Fruit fly (Drosophila melanogaster) whole organism, prepupa: Measurements from ENCODE around the gene Fbw5.

Experiments used
- CG10631 ChIP-seq: fragments of 200-800 bp; sonication (Bioruptor generic); optimal IDR thresholded peaks from 2 replicates; lab custom pipeline; 2016; ENCODE audit warnings: missing biosample characterization, missing genetic modification characterization
- CG10669 ChIP-seq: fragments of 200-800 bp; sonication (Bioruptor generic); optimal IDR thresholded peaks from 3 replicates; lab custom pipeline; 2018; ENCODE audit warnings: missing biosample characterization, mild to moderate bottlenecking, missing genetic modification characterization, moderate library complexity
- CG11902 ChIP-seq: fragments of 200-800 bp; sonication (Bioruptor generic); optimal IDR thresholded peaks from 3 replicates; lab custom pipeline; 2016; ENCODE audit warnings: missing biosample characterization, missing genetic modification characterization
- CG15336 ChIP-seq: fragments of 200-800 bp; sonication (Bioruptor generic); IDR thresholded peaks from 2 replicates; pipeline ENCODE4 v1.3.6; 2022; ENCODE audit warnings: missing biosample characterization, missing genetic modification characterization
- CG1621 ChIP-seq: fragments of 200-800 bp; sonication (Bioruptor generic); optimal IDR thresholded peaks from 3 replicates; lab custom pipeline; 2018; ENCODE audit warnings: missing biosample characterization, mild to moderate bottlenecking, missing genetic modification characterization
- CG3032 ChIP-seq: fragments of 200-800 bp; optimal IDR thresholded peaks from 2 replicates; lab custom pipeline; 2019; ENCODE audit warnings: missing biosample characterization, mild to moderate bottlenecking, missing genetic modification characterization, moderate library complexity
- CG31627 ChIP-seq: fragments of 200-800 bp; sonication (Bioruptor generic); optimal IDR thresholded peaks from 3 replicates; lab custom pipeline; 2016; ENCODE audit warnings: missing biosample characterization, missing genetic modification characterization
- CG34406 ChIP-seq: fragments of 200-800 bp; sonication (Bioruptor generic); optimal IDR thresholded peaks from 3 replicates; lab custom pipeline; 2016; ENCODE audit warnings: missing biosample characterization, missing genetic modification characterization
- CG3919 ChIP-seq: fragments of 200-800 bp; sonication (Bioruptor generic); optimal IDR thresholded peaks from 3 replicates; lab custom pipeline; 2016; ENCODE audit warnings: missing biosample characterization, missing genetic modification characterization
- CG4318 ChIP-seq: fragments of 200-800 bp; sonication (Bioruptor generic); optimal IDR thresholded peaks from 3 replicates; lab custom pipeline; 2017; ENCODE audit warnings: missing biosample characterization, mild to moderate bottlenecking, missing genetic modification characterization
- CG6163 ChIP-seq: fragments of 200-800 bp; sonication (Bioruptor generic); IDR thresholded peaks from 3 replicates; pipeline ENCODE4 v1.3.6; 2022; ENCODE audit warnings: missing biosample characterization, missing genetic modification characterization
- CG6276 ChIP-seq: fragments of 200-800 bp; sonication (Bioruptor generic); optimal IDR thresholded peaks from 2 replicates; lab custom pipeline; 2017; ENCODE audit warnings: missing biosample characterization, mild to moderate bottlenecking, missing genetic modification characterization
- CG6808 ChIP-seq: fragments of 200-800 bp; sonication (Bioruptor generic); optimal IDR thresholded peaks from 3 replicates; lab custom pipeline; 2017; ENCODE audit warnings: missing biosample characterization, missing genetic modification characterization, mild to moderate bottlenecking, moderate library complexity, missing genetic modification reagents
- CG6854 ChIP-seq: fragments of 200-800 bp; sonication (Bioruptor generic); optimal IDR thresholded peaks from 2 replicates; lab custom pipeline; 2017; ENCODE audit warnings: missing biosample characterization, mild to moderate bottlenecking, missing genetic modification characterization
- CG8119 ChIP-seq: fragments of 200-800 bp; sonication (Bioruptor generic); IDR thresholded peaks from 3 replicates; pipeline ENCODE4 v1.3.6; 2022; ENCODE audit warnings: missing biosample characterization, missing genetic modification characterization
- CG8319 ChIP-seq: fragments of 200-800 bp; sonication (Bioruptor generic); optimal IDR thresholded peaks from 3 replicates; lab custom pipeline; 2016; ENCODE audit warnings: missing biosample characterization, missing genetic modification characterization
- CG8632 ChIP-seq: fragments of 200-800 bp; sonication (Bioruptor generic); optimal IDR thresholded peaks from 3 replicates; lab custom pipeline; 2016; ENCODE audit warnings: missing biosample characterization, missing genetic modification characterization
- CG9139 ChIP-seq: fragments of 200-800 bp; sonication (Bioruptor generic); optimal IDR thresholded peaks from 3 replicates; lab custom pipeline; 2017; ENCODE audit warnings: missing biosample characterization, mild to moderate bottlenecking, missing genetic modification characterization
- Eip75B ChIP-seq: fragments of 200-800 bp; sonication (Bioruptor generic); optimal IDR thresholded peaks from 3 replicates; lab custom pipeline; 2016; ENCODE audit warnings: missing biosample characterization, missing genetic modification characterization
- Eip78C ChIP-seq: fragments of 200-800 bp; sonication (Bioruptor generic); peaks from one replicate; lab custom pipeline; 2016; ENCODE audit warnings: missing biosample characterization, missing genetic modification characterization
- Eip93F ChIP-seq: fragments of 200-800 bp; sonication (Bioruptor generic); optimal IDR thresholded peaks from 2 replicates; lab custom pipeline; 2016; ENCODE audit warnings: missing biosample characterization, mild to moderate bottlenecking, missing genetic modification characterization
- Ets21C ChIP-seq: fragments of 200-800 bp; sonication (Bioruptor generic); optimal IDR thresholded peaks from 3 replicates; lab custom pipeline; 2016; ENCODE audit warnings: missing biosample characterization, missing genetic modification characterization
- Ets96B ChIP-seq: fragments of 200-800 bp; optimal IDR thresholded peaks from 2 replicates; lab custom pipeline; 2019; ENCODE audit warnings: missing biosample characterization, mild to moderate bottlenecking, missing genetic modification characterization, moderate library complexity
- Gug ChIP-seq: fragments of 200-800 bp; sonication (Bioruptor generic); IDR thresholded peaks from 2 replicates; pipeline ENCODE4 v1.3.6; 2022; ENCODE audit warnings: missing biosample characterization, missing genetic modification characterization
- Hr39 ChIP-seq: fragments of 200-800 bp; sonication (Bioruptor generic); optimal IDR thresholded peaks from 2 replicates; lab custom pipeline; 2016; ENCODE audit warnings: missing biosample characterization, missing genetic modification characterization
- Hr4 ChIP-seq: fragments of 200-800 bp; sonication (Bioruptor generic); optimal IDR thresholded peaks from 3 replicates; lab custom pipeline; 2016; ENCODE audit warnings: missing biosample characterization, missing genetic modification characterization
- Lpt ChIP-seq: fragments of 200-800 bp; sonication (Bioruptor generic); optimal IDR thresholded peaks from 3 replicates; lab custom pipeline; 2016; ENCODE audit warnings: missing biosample characterization, missing genetic modification characterization
- Met ChIP-seq: fragments of 200-800 bp; sonication (Bioruptor generic); optimal IDR thresholded peaks from 3 replicates; lab custom pipeline; 2016; ENCODE audit warnings: missing biosample characterization, missing genetic modification characterization
- Sox102F ChIP-seq: fragments of 200-800 bp; sonication (Bioruptor generic); optimal IDR thresholded peaks from 2 replicates; lab custom pipeline; 2016; ENCODE audit warnings: missing biosample characterization, mild to moderate bottlenecking, missing genetic modification characterization
- Sox14 ChIP-seq: fragments of 200-800 bp; sonication (Bioruptor generic); optimal IDR thresholded peaks from 3 replicates; lab custom pipeline; 2016; ENCODE audit warnings: missing biosample characterization, missing genetic modification characterization
- achi ChIP-seq: fragments of 200-800 bp; sonication (Bioruptor generic); optimal IDR thresholded peaks from 3 replicates; lab custom pipeline; 2016; ENCODE audit warnings: missing biosample characterization, missing genetic modification characterization
- acj6 ChIP-seq: fragments of 200-800 bp; sonication (Bioruptor generic); optimal IDR thresholded peaks from 3 replicates; lab custom pipeline; 2016; ENCODE audit warnings: missing biosample characterization, missing genetic modification characterization
- cyc ChIP-seq: fragments of 200-800 bp; sonication (Bioruptor generic); optimal IDR thresholded peaks from 3 replicates; lab custom pipeline; 2016; ENCODE audit warnings: missing biosample characterization, missing genetic modification characterization
- dac ChIP-seq: fragments of 200-800 bp; sonication (Bioruptor generic); optimal IDR thresholded peaks from 2 replicates; lab custom pipeline; 2017; ENCODE audit warnings: missing biosample characterization, mild to moderate bottlenecking, missing genetic modification characterization
- dsx ChIP-seq: fragments of 200-800 bp; optimal IDR thresholded peaks from 3 replicates; lab custom pipeline; 2019; ENCODE audit warnings: missing biosample characterization, mild to moderate bottlenecking, missing genetic modification characterization, moderate library complexity; ENCODE audit not compliant: poor library complexity, severe bottlenecking
- eg ChIP-seq: fragments of 200-800 bp; sonication (Bioruptor generic); IDR thresholded peaks from 3 replicates; pipeline ENCODE4 v1.3.6; 2022; ENCODE audit warnings: missing biosample characterization, missing genetic modification characterization
- fd59A ChIP-seq: fragments of 200-800 bp; sonication (Bioruptor generic); optimal IDR thresholded peaks from 2 replicates; lab custom pipeline; 2017; ENCODE audit warnings: missing biosample characterization, mild to moderate bottlenecking, missing genetic modification characterization, missing genetic modification reagents
- fd85E ChIP-seq: fragments of 200-800 bp; sonication (Bioruptor generic); optimal IDR thresholded peaks from 3 replicates; lab custom pipeline; 2016; ENCODE audit warnings: missing biosample characterization, missing genetic modification characterization
- fkh ChIP-seq: fragments of 200-800 bp; sonication (Bioruptor generic); optimal IDR thresholded peaks from 3 replicates; lab custom pipeline; 2017; ENCODE audit warnings: missing biosample characterization, mild to moderate bottlenecking, missing genetic modification characterization, moderate library complexity
- net ChIP-seq: fragments of 200-800 bp; sonication (Bioruptor generic); optimal IDR thresholded peaks from 3 replicates; lab custom pipeline; 2016; ENCODE audit warnings: missing biosample characterization, missing genetic modification characterization
- pdm3 ChIP-seq: fragments of 200-800 bp; sonication (Bioruptor generic); optimal IDR thresholded peaks from 3 replicates; lab custom pipeline; 2016; ENCODE audit warnings: missing biosample characterization, missing genetic modification characterization
- salr ChIP-seq, 2 experiments: fragments of 200-800 bp; sonication (Bioruptor generic); optimal IDR thresholded peaks; 3 replicates each; lab custom pipeline; 2016 to 2018; ENCODE audit warnings: missing biosample characterization in 2 of 2, missing genetic modification characterization in 2 of 2, mild to moderate bottlenecking in 1 of 2
- spab ChIP-seq: fragments of 200-800 bp; sonication (Bioruptor generic); optimal IDR thresholded peaks from 2 replicates; lab custom pipeline; 2017; ENCODE audit warnings: missing biosample characterization, mild to moderate bottlenecking, missing genetic modification characterization, missing genetic modification reagents
- ss ChIP-seq, 2 experiments: fragments of 200-800 bp; sonication (Bioruptor generic); optimal IDR thresholded peaks; 2 replicates in 1 of 2; 3 replicates in 1 of 2; lab custom pipeline; 2017 to 2018; ENCODE audit warnings: mild to moderate bottlenecking in 2 of 2, missing biosample characterization in 2 of 2, missing genetic modification characterization in 2 of 2, moderate library complexity in 1 of 2
- svp ChIP-seq: fragments of 200-800 bp; sonication (Bioruptor generic); peaks from one replicate; lab custom pipeline; 2016; ENCODE audit warnings: missing biosample characterization, missing genetic modification characterization
- topi ChIP-seq: fragments of 200-800 bp; sonication (Bioruptor generic); optimal IDR thresholded peaks from 3 replicates; lab custom pipeline; 2016; ENCODE audit warnings: missing biosample characterization, missing genetic modification characterization

Fbw5 gene

dm6 chr2L:6045972-6046718 is 19.6 kb downstream of the Fbw5 start, which contains the start of gene Pfas (continued):
- TF ChIP-seq CG6163 (peak; percentile 52; the same call in 2 of the 3 replicates), CG4318 (no peak), cyc (GFP tag; lab: Kevin White, UChicago) (peak; percentile 52), Sox14 (GFP tag; lab: Kevin White, UChicago) (peak; percentile 65), CG34406 (GFP tag; lab: Kevin White, UChicago) (peak; percentile 25), net (GFP tag; lab: Kevin White, UChicago) (peak; percentile 51), CG31627 (GFP tag; lab: Kevin White, UChicago) (peak; percentile 63), CG15336 (GFP tag; lab: Robert Waterston, UW) (0 out of 2 replicates have a peak, but pooled peaks have one; percentile 33), Hr4 (no peak), topi (GFP tag; lab: Kevin White, UChicago) (peak; percentile 67), CG3032 (peak; percentile 59), Ets21C (GFP tag; lab: Kevin White, UChicago) (no peak), dsx (GFP tag; lab: Kevin White, UChicago) (no peak), eg (GFP tag; lab: Robert Waterston, UW) (peak; percentile 49; the same call in 2 of the 3 replicates), CG9139 (no peak), Met (GFP tag; lab: Kevin White, UChicago) (no peak)

dm6 chr2L:6045484-6045883 is 20.3 kb downstream of the Fbw5 start:
- TF ChIP-seq CG3032 (no peak), svp (peak; percentile 99)
- TF ChIP-seq, all 60 proteins: peak for 1

dm6 chr2L:6037830-6038229 is 27.9 kb downstream of the Fbw5 start, which contains the start of the genes CG9117 and CG31643:
CG9117 (minus strand) TSS chr2L:6037902.
CG31643 (plus strand) TSS chr2L:6038117.
- TF ChIP-seq pdm3 (GFP tag; lab: Kevin White, UChicago) = no peak
- peak; percentile 47 for TF ChIP-seq Eip93F
- TF ChIP-seq CG8319 (GFP tag; lab: Kevin White, UChicago) = no peak
- TF ChIP-seq salr (GFP tag; optimal IDR thresholded peaks at IDR 0.05; lab: Kevin White, UChicago) = no peak
- peak; percentile 75 for TF ChIP-seq CG1621 (tag; lab: Kevin White, UChicago)
- no peak for TF ChIP-seq fd85E (GFP tag; lab: Kevin White, UChicago)
- peak; percentile 73 for TF ChIP-seq achi (GFP tag; lab: Kevin White, UChicago)
- TF ChIP-seq Sox102F = no peak
- no peak for TF ChIP-seq spab (GFP tag; lab: Kevin White, UChicago)
- no peak for TF ChIP-seq ss (GFP tag; optimal IDR thresholded peaks at IDR 0.05; lab: Kevin White, UChicago)
- peak; percentile 39 for TF ChIP-seq CG6808 (GFP tag; lab: Kevin White, UChicago)
- TF ChIP-seq Lpt (GFP tag; lab: Kevin White, UChicago) = no peak
- TF ChIP-seq Sox14 (GFP tag; lab: Kevin White, UChicago) = peak; percentile 72
- no peak for TF ChIP-seq Eip75B (GFP tag; lab: Kevin White, UChicago)
- peak; percentile 70 for TF ChIP-seq eg (GFP tag; lab: Robert Waterston, UW)
- TF ChIP-seq CG10631 = no peak
- no peak for TF ChIP-seq Met (GFP tag; lab: Kevin White, UChicago)
- peak; percentile 62 for TF ChIP-seq topi (GFP tag; lab: Kevin White, UChicago)
- TF ChIP-seq acj6 (GFP tag; lab: Kevin White, UChicago) = no peak
- TF ChIP-seq CG6854 = no peak
- TF ChIP-seq fd59A (GFP tag; lab: Kevin White, UChicago) = no peak
- peak; percentile 84 for TF ChIP-seq Eip78C (GFP tag; lab: Kevin White, UChicago)
- peak; percentile 67 for TF ChIP-seq cyc (GFP tag; lab: Kevin White, UChicago)
- TF ChIP-seq dac (GFP tag; lab: Kevin White, UChicago) = no peak
- TF ChIP-seq CG8632 (GFP tag; lab: Kevin White, UChicago) = no peak
- TF ChIP-seq CG8119 = no peak
- TF ChIP-seq Ets96B = no peak
- TF ChIP-seq Gug (GFP tag; lab: Robert Waterston, UW) = no peak
- TF ChIP-seq fkh (GFP tag; lab: Kevin White, UChicago) = no peak
- TF ChIP-seq CG10669 = no peak
- TF ChIP-seq CG11902 (GFP tag; lab: Kevin White, UChicago) = no peak
- no peak for TF ChIP-seq CG6276 (GFP tag; lab: Kevin White, UChicago)
- no peak for TF ChIP-seq CG9139
- no peak for TF ChIP-seq Hr4
- no peak for TF ChIP-seq dsx (GFP tag; lab: Kevin White, UChicago)
- peak; percentile 73 for TF ChIP-seq Hr39
- no peak for TF ChIP-seq CG3919 (GFP tag; lab: Kevin White, UChicago)
